Worm (Caenorhabditis elegans): ENCODE data around the gene ddi-1.

ce11 chrIV:6528202-6528601, 5.5 kb downstream of the ddi-1 start:
- TF ChIP-seq mec-3 (tag; optimal IDR thresholded peaks at IDR 0.05; ENCODE audit: borderline replicate concordance) (no peak), ets-4 (tag; optimal IDR thresholded peaks at IDR 0.05) (no peak), ztf-16 (tag; optimal IDR thresholded peaks at IDR 0.05) (no peak), ahr-1 (tag; optimal IDR thresholded peaks at IDR 0.05) (no peak), lim-6 (tag; optimal IDR thresholded peaks at IDR 0.05) (no peak), nhr-11 (tag; optimal IDR thresholded peaks at IDR 0.05) (no peak), ceh-31 (tag; optimal IDR thresholded peaks at IDR 0.05) (no peak), rnt-1 (tag; optimal IDR thresholded peaks at IDR 0.05) (no peak), ceh-45 (GFP tag; IDR thresholded peaks at IDR 0.05) (no peak), C38D4.7 (GFP tag; optimal IDR thresholded peaks at IDR 0.05) (no peak), pqm-1 (tag; optimal IDR thresholded peaks at IDR 0.05) (no peak), sox-2 (GFP tag; IDR thresholded peaks at IDR 0.05) (no peak), ceh-22 (tag; optimal IDR thresholded peaks at IDR 0.05) (no peak), lin-11 (tag; optimal IDR thresholded peaks at IDR 0.05) (no peak)
